Fruit fly (Drosophila melanogaster) whole organism, embryonic: ENCODE results near the gene CG12078.

ENCODE experiments used
- Atf-2 ChIP-seq: fragments of 200-800 bp; sonication (Bioruptor generic); optimal IDR thresholded peaks from 2 replicates; lab custom pipeline; 2016; ENCODE audit warnings: missing biosample characterization, missing genetic modification characterization
- BtbVII ChIP-seq: fragments of 200-800 bp; sonication (Bioruptor generic); optimal IDR thresholded peaks from 3 replicates; lab custom pipeline; 2017; ENCODE audit warnings: missing biosample characterization, mild to moderate bottlenecking, missing genetic modification characterization
- CG10366 ChIP-seq: fragments of 200-800 bp; sonication (Bioruptor generic); IDR thresholded peaks from 2 replicates; pipeline ENCODE4 v1.3.6; 2022; ENCODE audit warnings: missing biosample characterization, missing genetic modification characterization
- CG10543 ChIP-seq: fragments of 200-800 bp; sonication (Bioruptor generic); optimal IDR thresholded peaks from 3 replicates; lab custom pipeline; 2017; ENCODE audit warnings: missing biosample characterization, mild to moderate bottlenecking, missing genetic modification characterization, moderate library complexity
- CG11504 ChIP-seq: fragments of 200-800 bp; sonication (Bioruptor generic); optimal IDR thresholded peaks from 3 replicates; lab custom pipeline; 2019; ENCODE audit warnings: missing biosample characterization, mild to moderate bottlenecking, missing genetic modification characterization, moderate library complexity
- CG11696 ChIP-seq: fragments of 200-800 bp; sonication (Bioruptor generic); IDR thresholded peaks from 2 replicates; pipeline ENCODE4 v1.3.6; 2022; ENCODE audit warnings: missing biosample characterization, missing genetic modification characterization
- CG13775 ChIP-seq: fragments of 200-800 bp; sonication (Bioruptor generic); optimal IDR thresholded peaks from 3 replicates; lab custom pipeline; 2017; ENCODE audit warnings: missing biosample characterization, mild to moderate bottlenecking, missing genetic modification characterization
- CG13894 ChIP-seq: fragments of 200-800 bp; sonication (Bioruptor generic); optimal IDR thresholded peaks from 3 replicates; lab custom pipeline; 2018; ENCODE audit warnings: missing biosample characterization, mild to moderate bottlenecking, missing genetic modification characterization, moderate library complexity
- CG14441 ChIP-seq: fragments of 200-800 bp; sonication (Bioruptor generic); IDR thresholded peaks from 2 replicates; pipeline ENCODE4 v1.3.6; 2022; ENCODE audit warnings: missing biosample characterization, missing genetic modification characterization
- CG17186 ChIP-seq: fragments of 200-800 bp; sonication (Bioruptor generic); optimal IDR thresholded peaks from 3 replicates; lab custom pipeline; 2017; ENCODE audit warnings: missing biosample characterization, missing genetic modification reagents, missing genetic modification characterization
- CG17359 ChIP-seq: fragments of 200-800 bp; sonication (Bioruptor generic); optimal IDR thresholded peaks from 3 replicates; lab custom pipeline; 2018; ENCODE audit warnings: missing biosample characterization, mild to moderate bottlenecking, missing genetic modification characterization, moderate library complexity
- CG17361 ChIP-seq: fragments of 200-800 bp; sonication (Bioruptor generic); IDR thresholded peaks from 3 replicates; pipeline ENCODE4 v1.3.6; 2022; ENCODE audit warnings: missing biosample characterization, missing genetic modification characterization
- CG17385 ChIP-seq: fragments of 200-800 bp; sonication (Bioruptor generic); optimal IDR thresholded peaks from 3 replicates; lab custom pipeline; 2018; ENCODE audit warnings: missing biosample characterization, mild to moderate bottlenecking, missing genetic modification characterization
- CG32767 ChIP-seq: fragments of 200-800 bp; sonication (Bioruptor generic); IDR thresholded peaks from 2 replicates; pipeline ENCODE4 v1.3.6; 2022; ENCODE audit warnings: missing biosample characterization, missing genetic modification characterization
- CG3281 ChIP-seq: fragments of 200-800 bp; sonication (Bioruptor generic); optimal IDR thresholded peaks from 3 replicates; lab custom pipeline; 2017; ENCODE audit warnings: missing biosample characterization, mild to moderate bottlenecking, missing genetic modification characterization
- CG3838 ChIP-seq: fragments of 200-800 bp; sonication (Bioruptor generic); optimal IDR thresholded peaks from 3 replicates; lab custom pipeline; 2016; ENCODE audit warnings: missing biosample characterization, missing genetic modification characterization
- CG3847 ChIP-seq: fragments of 200-800 bp; sonication (Bioruptor generic); IDR thresholded peaks from 2 replicates; pipeline ENCODE4 v1.3.6; 2022; ENCODE audit warnings: missing biosample characterization, missing genetic modification characterization
- CG5180 ChIP-seq: fragments of 200-800 bp; sonication (Bioruptor generic); optimal IDR thresholded peaks from 3 replicates; lab custom pipeline; 2017; ENCODE audit warnings: missing biosample characterization, missing genetic modification characterization, mild to moderate bottlenecking, moderate library complexity, missing genetic modification reagents
- CG9437 ChIP-seq: fragments of 200-800 bp; sonication (Bioruptor generic); optimal IDR thresholded peaks from 2 replicates; lab custom pipeline; 2018; ENCODE audit warnings: missing biosample characterization, mild to moderate bottlenecking, missing genetic modification characterization
- CkIIα-i1 ChIP-seq: fragments of 200-800 bp; sonication (Bioruptor generic); IDR thresholded peaks from 2 replicates; pipeline ENCODE4 v1.3.6; 2022; ENCODE audit warnings: missing biosample characterization, missing genetic modification characterization
- CrebB ChIP-seq: fragments of 200-800 bp; sonication (Bioruptor generic); optimal IDR thresholded peaks from 3 replicates; lab custom pipeline; 2018; ENCODE audit warnings: missing biosample characterization, mild to moderate bottlenecking, missing genetic modification characterization
- Dip3 ChIP-seq: fragments of 200-800 bp; sonication (Bioruptor generic); optimal IDR thresholded peaks from 3 replicates; lab custom pipeline; 2016; ENCODE audit warnings: missing biosample characterization, missing genetic modification characterization
- Dll ChIP-seq: fragments of 200-800 bp; sonication (Bioruptor generic); IDR thresholded peaks from 4 replicates; pipeline ENCODE4 v1.3.6; 2022; ENCODE audit warnings: missing biosample characterization, missing genetic modification characterization; ENCODE audit not compliant: partially characterized antibody
- E2f1 ChIP-seq: fragments of 200-800 bp; sonication (Bioruptor generic); IDR thresholded peaks from 2 replicates; pipeline ENCODE4 v1.3.6; 2022; ENCODE audit warnings: missing biosample characterization, missing genetic modification characterization
- Hr78 ChIP-seq, 2 experiments: fragments of 200-800 bp in 1 of 2; fragments of >200 bp in 1 of 2; sonication (Bioruptor generic) in 1 of 2; optimal IDR thresholded peaks; 2 replicates each; lab custom pipeline; 2017 to 2019; ENCODE audit warnings: missing biosample characterization in 2 of 2, missing genetic modification characterization in 2 of 2, mild to moderate bottlenecking in 1 of 2, moderate library complexity in 1 of 2
- Lpt ChIP-seq: fragments of >200 bp; optimal IDR thresholded peaks from 2 replicates; lab custom pipeline; 2018; ENCODE audit warnings: missing biosample characterization, missing genetic modification characterization
- Nf-YA ChIP-seq: fragments of 200-800 bp; sonication (Bioruptor generic); IDR thresholded peaks from 2 replicates; pipeline ENCODE4 v1.3.6; 2022; ENCODE audit warnings: missing biosample characterization, missing genetic modification characterization
- Ravus ChIP-seq: fragments of 200-800 bp; sonication (Bioruptor generic); IDR thresholded peaks from 2 replicates; pipeline ENCODE4 v1.3.6; 2022; ENCODE audit warnings: missing biosample characterization, missing genetic modification characterization
- Rfx ChIP-seq: fragments of 200-800 bp; sonication (Bioruptor generic); IDR thresholded peaks from 2 replicates; pipeline ENCODE4 v1.3.6; 2022; ENCODE audit warnings: missing biosample characterization, missing genetic modification characterization
- Side ChIP-seq: fragments of 200-800 bp; sonication (Bioruptor generic); optimal IDR thresholded peaks from 2 replicates; lab custom pipeline; 2016; ENCODE audit warnings: missing biosample characterization, missing genetic modification characterization
- Sox102F ChIP-seq: fragments of 200-800 bp; sonication (Bioruptor generic); optimal IDR thresholded peaks from 2 replicates; lab custom pipeline; 2018; ENCODE audit warnings: missing biosample characterization, mild to moderate bottlenecking, missing genetic modification characterization, moderate library complexity
- ara ChIP-seq: fragments of 200-800 bp; sonication (Bioruptor generic); IDR thresholded peaks from 2 replicates; pipeline ENCODE4 v1.3.6; 2022; ENCODE audit warnings: missing biosample characterization, missing genetic modification characterization
- ase ChIP-seq: fragments of 200-800 bp; sonication (Bioruptor generic); IDR thresholded peaks from 3 replicates; pipeline ENCODE4 v1.3.6; 2022; ENCODE audit warnings: missing biosample characterization, missing genetic modification characterization
- ato ChIP-seq: fragments of 200-800 bp; sonication (Bioruptor generic); IDR thresholded peaks from 2 replicates; pipeline ENCODE4 v1.3.6; 2022; ENCODE audit warnings: missing biosample characterization, missing genetic modification characterization; ENCODE audit not compliant: partially characterized antibody
- cas ChIP-seq: fragments of 200-800 bp; sonication (Bioruptor generic); IDR thresholded peaks from 2 replicates; pipeline ENCODE4 v1.3.6; 2022; ENCODE audit warnings: missing biosample characterization, missing genetic modification characterization
- ci ChIP-seq: fragments of 200-800 bp; sonication (Bioruptor generic); IDR thresholded peaks from 3 replicates; pipeline ENCODE4 v1.3.6; 2022; ENCODE audit warnings: missing biosample characterization, missing genetic modification characterization
- dimm ChIP-seq: fragments of 200-800 bp; sonication (Bioruptor generic); IDR thresholded peaks from 2 replicates; pipeline ENCODE4 v1.3.6; 2022; ENCODE audit warnings: missing biosample characterization, missing genetic modification characterization
- en ChIP-seq: fragments of 200-800 bp; sonication (Bioruptor generic); optimal IDR thresholded peaks from 2 replicates; lab custom pipeline; 2016; ENCODE audit warnings: missing biosample characterization, missing genetic modification characterization
- exex ChIP-seq: fragments of 200-800 bp; sonication (Bioruptor generic); optimal IDR thresholded peaks from 4 replicates; lab custom pipeline; 2018; ENCODE audit warnings: missing biosample characterization, mild to moderate bottlenecking, missing genetic modification characterization, moderate library complexity
- gro ChIP-seq: fragments of 200-800 bp; sonication (Bioruptor generic); optimal IDR thresholded peaks from 2 replicates; lab custom pipeline; 2016; ENCODE audit warnings: missing biosample characterization, missing genetic modification characterization
- gsb ChIP-seq: fragments of 200-800 bp; sonication (Bioruptor generic); IDR thresholded peaks from 2 replicates; pipeline ENCODE4 v1.3.6; 2022; ENCODE audit warnings: missing biosample characterization, missing genetic modification characterization
- hth ChIP-seq: fragments of >200 bp; optimal IDR thresholded peaks from 2 replicates; lab custom pipeline; 2017; ENCODE audit warnings: inconsistent platforms
- ind ChIP-seq: fragments of 200-800 bp; sonication (Bioruptor generic); optimal IDR thresholded peaks from 3 replicates; lab custom pipeline; 2016; ENCODE audit warnings: missing biosample characterization, missing genetic modification characterization
- lmd ChIP-seq: fragments of 200-800 bp; sonication (Bioruptor generic); IDR thresholded peaks from 2 replicates; pipeline ENCODE4 v1.3.6; 2022; ENCODE audit warnings: missing biosample characterization, missing genetic modification characterization
- lov ChIP-seq, 2 experiments: fragments of 200-800 bp in 1 of 2; fragments of >200 bp in 1 of 2; sonication (Bioruptor generic) in 1 of 2; IDR thresholded peaks in 1 of 2; optimal IDR thresholded peaks in 1 of 2; 2 replicates in 1 of 2; 3 replicates in 1 of 2; pipeline versions ENCODE4 v1.3.6 to Lab custom; 2017 to 2022; ENCODE audit warnings: missing biosample characterization in 1 of 2, missing genetic modification characterization in 1 of 2
- sr ChIP-seq: fragments of 200-800 bp; sonication (Bioruptor generic); IDR thresholded peaks from 3 replicates; pipeline ENCODE4 v1.3.6; 2022; ENCODE audit warnings: missing biosample characterization, missing genetic modification characterization
- toy ChIP-seq: fragments of 200-800 bp; sonication (Bioruptor generic); IDR thresholded peaks from 2 replicates; pipeline ENCODE4 v1.3.6; 2022; ENCODE audit warnings: missing biosample characterization, missing genetic modification characterization
- ttk ChIP-seq: fragments of 200-800 bp; sonication (Bioruptor generic); IDR thresholded peaks from 2 replicates; pipeline ENCODE4 v2.1.2; 2022; ENCODE audit warnings: missing biosample characterization, missing genetic modification characterization
- unpg ChIP-seq: fragments of 200-800 bp; sonication (Bioruptor generic); optimal IDR thresholded peaks from 3 replicates; lab custom pipeline; 2018; ENCODE audit warnings: missing biosample characterization, mild to moderate bottlenecking, missing genetic modification characterization, moderate library complexity

CG12078 gene

DNA sequence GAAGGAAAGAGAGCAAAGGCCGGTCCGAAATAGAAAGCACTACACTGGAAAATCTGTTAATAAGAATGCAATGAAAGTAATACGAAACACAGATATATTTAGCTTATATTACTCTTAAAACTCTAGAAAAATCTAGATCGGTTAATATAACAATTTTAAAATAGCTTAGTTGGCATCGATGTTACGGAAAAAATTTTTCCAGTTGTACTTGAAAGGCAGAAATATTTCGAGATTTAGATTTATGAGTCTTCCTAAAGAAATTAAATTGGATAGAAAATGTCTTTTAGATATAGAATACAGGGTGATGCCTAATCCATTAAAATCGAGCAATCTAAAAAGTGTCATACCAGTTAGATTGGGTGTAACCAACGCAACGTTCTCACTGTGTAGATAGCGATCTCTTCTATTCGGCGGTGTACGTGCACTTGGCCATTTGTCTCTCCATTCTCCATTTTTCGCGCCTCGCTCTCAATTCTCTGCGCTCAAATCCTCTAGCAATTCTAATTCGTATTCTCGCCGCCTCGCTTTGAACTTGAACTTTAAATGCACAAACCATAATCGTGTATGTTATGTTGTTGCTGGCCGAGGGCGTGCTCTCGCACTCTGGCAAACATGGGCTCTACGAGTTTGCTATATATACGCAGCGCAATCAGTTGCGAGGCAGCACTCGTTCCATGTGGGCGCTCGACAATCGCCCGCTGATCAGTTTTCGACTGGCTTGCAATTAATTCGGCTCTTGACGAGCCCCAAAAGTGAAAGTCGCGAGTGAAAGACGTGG is 6.1 kb upstream of the CG12078 start (continued):
- TF ChIP-seq CG10366 (GFP tag; lab: Robert Waterston, UW) (peak; percentile 82; the same call in 1 of the 2 replicates), ase (GFP tag; lab: Robert Waterston, UW) (no peak; the same call in 1 of the 3 replicates), ind (GFP tag; lab: Kevin White, UChicago) (peak; percentile 95), CG3847 (GFP tag; lab: Robert Waterston, UW) (peak; percentile 89), toy (GFP tag; lab: Robert Waterston, UW) (no peak), CG17361 (GFP tag; lab: Robert Waterston, UW) (peak; percentile 99), exex (peak; percentile 58), CG17186 (GFP tag; lab: Kevin White, UChicago) (peak; percentile 87), BtbVII (GFP tag; lab: Kevin White, UChicago) (peak; percentile 91), Dll (no peak), CG13775 (peak; percentile 97), Rfx (peak; percentile 89), CG5180 (GFP tag; lab: Kevin White, UChicago) (peak; percentile 81), hth (lab: Kevin White, UChicago) (no peak), CG11504 (tag; lab: Kevin White, UChicago) (peak; percentile 95), Ravus (GFP tag; lab: Robert Waterston, UW) (peak; percentile 49), Sox102F (peak; percentile 94), Hr78 (GFP tag; optimal IDR thresholded peaks at IDR 0.05; lab: Kevin White, UChicago) (peak in 1 of 2 experiments; percentile 92), gsb (GFP tag; lab: Robert Waterston, UW) (peak; percentile 67), Lpt (GFP tag; lab: Kevin White, UChicago) (no peak), ttk (peak; percentile 83), E2f1 (GFP tag; lab: Robert Waterston, UW) (peak; percentile 79; the same call in 1 of the 2 replicates), ci (GFP tag; lab: Robert Waterston, UW) (peak; percentile 79; the same call in 2 of the 3 replicates), CG11696 (GFP tag; lab: Robert Waterston, UW) (no peak), CkIIα-i1 (no peak), ato (no peak), Dip3 (GFP tag; lab: Kevin White, UChicago) (peak; percentile 95), CG14441 (peak; percentile 84), gro (GFP tag; lab: Kevin White, UChicago) (peak; percentile 88), dimm (GFP tag; lab: Robert Waterston, UW) (peak; percentile 69), CG13894 (tag; lab: Kevin White, UChicago) (peak; percentile 18), lov (optimal IDR thresholded peaks at IDR 0.05; lab: Kevin White, UChicago) (no peak), lov (GFP tag; IDR thresholded peaks at IDR 0.05; lab: Robert Waterston, UW) (peak; percentile 61; the same call in 1 of the 3 replicates), en (peak; percentile 80), CG17359 (tag; lab: Kevin White, UChicago) (peak; percentile 85), Side (GFP tag; lab: Kevin White, UChicago) (peak; percentile 93), Atf-2 (GFP tag; lab: Kevin White, UChicago) (peak; percentile 97), CG3281 (peak; percentile 95), sr (no peak), lmd (GFP tag; lab: Robert Waterston, UW) (peak; percentile 93), CG10543 (GFP tag; lab: Kevin White, UChicago) (peak; percentile 97), ara (peak; percentile 80), CG9437 (GFP tag; lab: Kevin White, UChicago) (peak; percentile 95), CrebB (tag; lab: Kevin White, UChicago) (peak; percentile 68), unpg (peak; percentile 83), Nf-YA (GFP tag; lab: Robert Waterston, UW) (peak; percentile 59; the same call in 1 of the 2 replicates), CG3838 (peak; percentile 90), cas (GFP tag; lab: Robert Waterston, UW) (0 out of 2 replicates have a peak, but pooled peaks have one; percentile 29), CG17385 (GFP tag; lab: Kevin White, UChicago) (peak; percentile 92), CG32767 (GFP tag; lab: Robert Waterston, UW) (peak; percentile 76; the same call in 1 of the 2 replicates)
